Worm (Caenorhabditis elegans): ENCODE data around the gene csa-1.

csa-1 gene

ce11 chrII:9322870-9323349 lies 3.4 kb upstream of the csa-1 start, which contains the start of gene rab-39:
rab-39 (minus strand) TSS chrII:9322920.
- TF ChIP-seq nhr-19 (GFP tag; conservative IDR thresholded peaks at IDR 0.05) = no peak
- TF ChIP-seq tbx-2 (tag; optimal IDR thresholded peaks at IDR 0.05) = no peak
- no peak for TF ChIP-seq nhr-237 (tag; optimal IDR thresholded peaks at IDR 0.05)
- TF ChIP-seq hlh-17 (GFP tag; optimal IDR thresholded peaks at IDR 0.05; ENCODE audit: borderline replicate concordance) = no peak
- TF ChIP-seq elt-2 (tag; optimal IDR thresholded peaks at IDR 0.05) = no peak
- TF ChIP-seq dsc-1 (tag; optimal IDR thresholded peaks at IDR 0.05) = peak; percentile 33
- no peak for TF ChIP-seq fkh-10 (GFP tag; optimal IDR thresholded peaks at IDR 0.05)
- no peak for TF ChIP-seq nhr-76 (tag; optimal IDR thresholded peaks at IDR 0.05)
- no peak for TF ChIP-seq mdl-1 (tag; optimal IDR thresholded peaks at IDR 0.05)
- peak; percentile 26 for TF ChIP-seq C16A3.4 (tag; optimal IDR thresholded peaks at IDR 0.05)
- TF ChIP-seq snu-23 (GFP tag; optimal IDR thresholded peaks at IDR 0.05) = peak; percentile 7
- TF ChIP-seq nhr-12 (tag; optimal IDR thresholded peaks at IDR 0.05) = no peak
- no peak for TF ChIP-seq pax-3 (tag; optimal IDR thresholded peaks at IDR 0.05)
- TF ChIP-seq mab-9 (GFP tag; IDR thresholded peaks at IDR 0.05) = no peak
- TF ChIP-seq pqm-1 (tag; optimal IDR thresholded peaks at IDR 0.05) = no peak
- TF ChIP-seq mep-1 (tag; optimal IDR thresholded peaks at IDR 0.05) = peak; percentile 65
- TF ChIP-seq lir-3 (tag; optimal IDR thresholded peaks at IDR 0.05; ENCODE audit: poor library complexity) = no peak
- TF ChIP-seq lin-14 (GFP tag; optimal IDR thresholded peaks at IDR 0.05) = peak; percentile 31
- TF ChIP-seq hpl-2 (GFP tag; optimal IDR thresholded peaks at IDR 0.05) = no peak
- TF ChIP-seq lin-35 (GFP tag; optimal IDR thresholded peaks at IDR 0.05) = peak; percentile 21 to 42
- TF ChIP-seq nhr-47 (tag; optimal IDR thresholded peaks at IDR 0.05) = peak; percentile 23
- no peak for TF ChIP-seq zag-1 (tag; optimal IDR thresholded peaks at IDR 0.05)
- TF ChIP-seq nhr-85 (tag) = no peak
- TF ChIP-seq nhr-20 (tag; optimal IDR thresholded peaks at IDR 0.05) = peak; percentile 4
- TF ChIP-seq unc-30 (tag; optimal IDR thresholded peaks at IDR 0.05) = no peak
- no peak for TF ChIP-seq nhr-90 (tag; optimal IDR thresholded peaks at IDR 0.05; ENCODE audit: poor library complexity)
- no peak for TF ChIP-seq ceh-63 (GFP tag; optimal IDR thresholded peaks at IDR 0.05)
- TF ChIP-seq ceh-8 (GFP tag; optimal IDR thresholded peaks at IDR 0.05) = no peak
- TF ChIP-seq nhr-11 (tag; optimal IDR thresholded peaks at IDR 0.05) = no peak
- TF ChIP-seq fkh-4 (tag; optimal IDR thresholded peaks at IDR 0.05; ENCODE audit: borderline replicate concordance) = no peak
- TF ChIP-seq lsy-2 (tag; optimal IDR thresholded peaks at IDR 0.05) = peak; percentile 42 to 70
- no peak for TF ChIP-seq ceh-82 (tag; optimal IDR thresholded peaks at IDR 0.05)
- no peak for TF ChIP-seq nhr-28 (tag; optimal IDR thresholded peaks at IDR 0.05)
- TF ChIP-seq grh-1 (GFP tag; IDR thresholded peaks at IDR 0.05) = no peak
- no peak for TF ChIP-seq tlp-1 (tag; optimal IDR thresholded peaks at IDR 0.05)
- no peak for TF ChIP-seq hlh-4 (tag; optimal IDR thresholded peaks at IDR 0.05)
- TF ChIP-seq lin-15B (tag; optimal IDR thresholded peaks at IDR 0.05) = no peak
- TF ChIP-seq unc-86 (tag; optimal IDR thresholded peaks at IDR 0.05) = no peak
- TF ChIP-seq ets-5 (GFP tag; IDR thresholded peaks at IDR 0.05) = no peak
- TF ChIP-seq ceh-88 (GFP tag; IDR thresholded peaks at IDR 0.05) = no peak
- TF ChIP-seq snpc-4 (tag; optimal IDR thresholded peaks at IDR 0.05) = no peak
- no peak for TF ChIP-seq sox-4 (tag; optimal IDR thresholded peaks at IDR 0.05)
- TF ChIP-seq C34B4.2 (tag; optimal IDR thresholded peaks at IDR 0.05) = no peak
- no peak for TF ChIP-seq vab-15 (tag; optimal IDR thresholded peaks at IDR 0.05)
- TF ChIP-seq nhr-84 (tag; optimal IDR thresholded peaks at IDR 0.05) = no peak
- no peak for TF ChIP-seq ztf-4 (tag; optimal IDR thresholded peaks at IDR 0.05)
- no peak for TF ChIP-seq C04F5.9 (tag; optimal IDR thresholded peaks at IDR 0.05)
- no peak for TF ChIP-seq swsn-7 (tag; optimal IDR thresholded peaks at IDR 0.05)
- TF ChIP-seq unc-62 (GFP tag; optimal IDR thresholded peaks at IDR 0.05) = no peak
- no peak for TF ChIP-seq egl-13 (tag; optimal IDR thresholded peaks at IDR 0.05)
- TF ChIP-seq fos-1 (tag; optimal IDR thresholded peaks at IDR 0.05) = no peak
- TF ChIP-seq efl-1 (optimal IDR thresholded peaks at IDR 0.05) = peak; percentile 15 to 30
- peak; percentile 40 to 83 for TF ChIP-seq efl-1 (GFP tag; optimal IDR thresholded peaks at IDR 0.05 in 1 of 2)
- TF ChIP-seq lin-39 (tag; optimal IDR thresholded peaks at IDR 0.05) = no peak

Measured in whole organism, L1 larva.